Fruit fly (Drosophila melanogaster) whole organism, wandering third instar larva: ENCODE measurements around the gene Nup205.
A peak's percentile ranks its signal among the peaks of the same experiment; 100 is the strongest.

ENCODE experiments used
- Dfd ChIP-seq: fragments of >200 bp; optimal IDR thresholded peaks from 2 replicates; lab custom pipeline; 2017; ENCODE audit warnings: missing biosample characterization, missing genetic modification characterization
- Myc ChIP-seq: fragments of >200 bp; optimal IDR thresholded peaks from 2 replicates; lab custom pipeline; 2017
- br ChIP-seq: fragments of 200-800 bp; sonication (Bioruptor generic); optimal IDR thresholded peaks from 2 replicates; lab custom pipeline; 2016; ENCODE audit warnings: missing biosample characterization, missing genetic modification characterization
- dl ChIP-seq, 2 experiments: fragments of 175-275, 200-275 bp in 1 of 2; fragments of 200-275 bp in 1 of 2; sonication (Bioruptor generic); optimal IDR thresholded peaks; lab custom pipeline; 2018; ENCODE audit warnings: mild to moderate bottlenecking in 2 of 2, missing biosample characterization in 2 of 2, missing genetic modification characterization in 2 of 2, moderate library complexity in 2 of 2; ENCODE audit not compliant: partially characterized antibody in 2 of 2, insufficient read depth in 1 of 2
- pan ChIP-seq: fragments of >200 bp; optimal IDR thresholded peaks from 2 replicates; lab custom pipeline; 2017

- TF ChIP-seq Myc (lab: Kevin White, UChicago), result no peak
- no peak for TF ChIP-seq pan (lab: Kevin White, UChicago)
- no peak for TF ChIP-seq Dfd (GFP tag; lab: Kevin White, UChicago)
- peak; percentile 19 for TF ChIP-seq br
- TF ChIP-seq dl (GFP tag; optimal IDR thresholded peaks at IDR 0.05; lab: Kevin White, UChicago; ENCODE audit: insufficient read depth in 1 of 2, partially characterized antibody in 2 of 2), result no peak
Observed at dm6 chrX:19897991-19898473, 46.0 kb downstream of the Nup205 start.
